Fruit fly (Drosophila melanogaster): ENCODE results near the gene Brd8.

Gene Brd8

dm6 chr3R:29207012-29207656 lies 16.2 kb upstream of the Brd8 start (continued):
- peak; percentile 61 for TF ChIP-seq CG32532 (GFP tag; IDR thresholded peaks at IDR 0.05)
- peak; percentile 35 for TF ChIP-seq CG12299 (tag; optimal IDR thresholded peaks at IDR 0.05)
- peak; percentile 69 for TF ChIP-seq CG4730 (GFP tag; IDR thresholded peaks at IDR 0.05)
- TF ChIP-seq grau (tag; optimal IDR thresholded peaks at IDR 0.05) = peak; percentile 91
- peak; percentile 19 for TF ChIP-seq Vsx1 (GFP tag; optimal IDR thresholded peaks at IDR 0.05)
- peak; percentile 80 for TF ChIP-seq slbo (GFP tag; IDR thresholded peaks at IDR 0.05)
- no peak for TF ChIP-seq her (GFP tag; optimal IDR thresholded peaks at IDR 0.05)
- TF ChIP-seq sna (GFP tag; IDR thresholded peaks at IDR 0.05; ENCODE audit: partially characterized antibody) = no peak
- peak; percentile 24 for TF ChIP-seq CG11723 (GFP tag; optimal IDR thresholded peaks at IDR 0.05)
- peak; percentile 28; the same call in 1 of the 2 replicates for TF ChIP-seq CG17612 (GFP tag; IDR thresholded peaks at IDR 0.05)
- TF ChIP-seq peb (GFP tag; IDR thresholded peaks at IDR 0.05) = 0 out of 2 replicates have a peak, but pooled peaks have one; percentile 44
- peak; percentile 82 for TF ChIP-seq Rfx (GFP tag; IDR thresholded peaks at IDR 0.05)
- peak; percentile 54 for TF ChIP-seq cg (GFP tag; optimal IDR thresholded peaks at IDR 0.05)
- TF ChIP-seq ara (GFP tag; IDR thresholded peaks at IDR 0.05) = peak; percentile 69
- peak; percentile 67 for TF ChIP-seq CG13296 (GFP tag; optimal IDR thresholded peaks at IDR 0.05)
- TF ChIP-seq HmgZ (tag; optimal IDR thresholded peaks at IDR 0.05) = peak; percentile 30
- peak; percentile 79 for TF ChIP-seq H2.0 (GFP tag; IDR thresholded peaks at IDR 0.05)
- TF ChIP-seq CG31224 (GFP tag; IDR thresholded peaks at IDR 0.05) = no peak
- TF ChIP-seq sens (GFP tag) = peak; percentile 48
- peak; percentile 86 for TF ChIP-seq row (GFP tag; IDR thresholded peaks at IDR 0.05)
- TF ChIP-seq pho (GFP tag; optimal IDR thresholded peaks at IDR 0.05) = no peak
- TF ChIP-seq NFAT (GFP tag; IDR thresholded peaks at IDR 0.05) = 0 out of 2 replicates have a peak, but pooled peaks have one; percentile 26
- TF ChIP-seq H15 (GFP tag; IDR thresholded peaks at IDR 0.05) = peak; percentile 66; the same call in 1 of the 3 replicates
- TF ChIP-seq ham (GFP tag; IDR thresholded peaks at IDR 0.05) = no peak
- peak; percentile 57 for TF ChIP-seq CG12659 (GFP tag; optimal IDR thresholded peaks at IDR 0.05)
- no peak for TF ChIP-seq Hmx (GFP tag; optimal IDR thresholded peaks at IDR 0.05)
- peak; percentile 66; the same call in 2 of the 3 replicates for TF ChIP-seq ase (GFP tag; IDR thresholded peaks at IDR 0.05)
- no peak for TF ChIP-seq HLH54F (GFP tag; optimal IDR thresholded peaks at IDR 0.05)
- peak; percentile 76 for TF ChIP-seq onecut (GFP tag; IDR thresholded peaks at IDR 0.05)
- peak; percentile 51; the same call in 1 of the 2 replicates for TF ChIP-seq CG31441 (GFP tag; IDR thresholded peaks at IDR 0.05)
- peak; percentile 39 for TF ChIP-seq Nf-YC (tag; optimal IDR thresholded peaks at IDR 0.05)
- TF ChIP-seq Sox102F (GFP tag; optimal IDR thresholded peaks at IDR 0.05) = peak; percentile 74
- TF ChIP-seq Hand (GFP tag; optimal IDR thresholded peaks at IDR 0.05) = no peak
- no peak for TF ChIP-seq CG2116 (GFP tag; optimal IDR thresholded peaks at IDR 0.05)
- TF ChIP-seq zfh1 (GFP tag; IDR thresholded peaks at IDR 0.05) = peak; percentile 79
- peak; percentile 44 for TF ChIP-seq crol (GFP tag; IDR thresholded peaks at IDR 0.05)
- TF ChIP-seq twi (tag; optimal IDR thresholded peaks at IDR 0.05) = peak; percentile 4
- peak; percentile 77 for TF ChIP-seq CG2678 (tag; optimal IDR thresholded peaks at IDR 0.05)
- peak; percentile 68 for TF ChIP-seq CG5953 (GFP tag; IDR thresholded peaks at IDR 0.05)
- peak; percentile 26; the same call in 1 of the 3 replicates for TF ChIP-seq CG11560 (tag; IDR thresholded peaks at IDR 0.05)
- TF ChIP-seq caup (GFP tag; optimal IDR thresholded peaks at IDR 0.05; ENCODE audit: severe bottlenecking) = peak; percentile 54
- TF ChIP-seq wdn (GFP tag; IDR thresholded peaks at IDR 0.05) = peak; percentile 45; the same call in 1 of the 2 replicates
- TF ChIP-seq ken (GFP tag; IDR thresholded peaks at IDR 0.05) = peak; percentile 69; the same call in 2 of the 3 replicates
- TF ChIP-seq Hr78 (GFP tag; optimal IDR thresholded peaks at IDR 0.05) = no peak
- peak; percentile 60 to 87 for TF ChIP-seq bsh (GFP tag; optimal IDR thresholded peaks at IDR 0.05)
- TF ChIP-seq insv (GFP tag; optimal IDR thresholded peaks at IDR 0.05) = no peak
- TF ChIP-seq CG30403 (GFP tag; optimal IDR thresholded peaks at IDR 0.05) = peak; percentile 33
- TF ChIP-seq CG10979 (tag; optimal IDR thresholded peaks at IDR 0.05) = peak; percentile 45
- no peak for TF ChIP-seq CG32767 (GFP tag; IDR thresholded peaks at IDR 0.05)
- peak in 1 of 2 experiments; percentile 61 for TF ChIP-seq dpn (GFP tag; optimal IDR thresholded peaks at IDR 0.05)
